Fruit fly (Drosophila melanogaster) whole organism, wandering third instar larva: ENCODE measurements around the gene TwdlE.

Experiments
- Abd-B ChIP-seq: fragments of >200 bp; optimal IDR thresholded peaks from 2 replicates; lab custom pipeline; 2017; ENCODE audit warnings: missing biosample characterization, missing genetic modification characterization
- CG32264 ChIP-seq: fragments of 200-800 bp; sonication (Bioruptor generic); optimal IDR thresholded peaks from 2 replicates; lab custom pipeline; 2016; ENCODE audit warnings: missing biosample characterization, missing genetic modification characterization
- CG9705 ChIP-seq: fragments of 200-800 bp; sonication (Bioruptor generic); optimal IDR thresholded peaks from 2 replicates; lab custom pipeline; 2018; ENCODE audit warnings: missing biosample characterization, mild to moderate bottlenecking, missing genetic modification characterization
- CrebA ChIP-seq: fragments of 200-800 bp; sonication (Bioruptor generic); optimal IDR thresholded peaks from 2 replicates; lab custom pipeline; 2016; ENCODE audit warnings: missing biosample characterization, mild to moderate bottlenecking, missing genetic modification characterization, borderline replicate concordance
- Dfd ChIP-seq: fragments of >200 bp; optimal IDR thresholded peaks from 2 replicates; lab custom pipeline; 2017; ENCODE audit warnings: missing biosample characterization, missing genetic modification characterization
- Dif ChIP-seq: fragments of 200-275, 200-300 bp; sonication (Bioruptor generic); optimal IDR thresholded peaks from 2 replicates; lab custom pipeline; 2018; ENCODE audit warnings: missing biosample characterization, missing genetic modification characterization; ENCODE audit not compliant: partially characterized antibody
- GATAd ChIP-seq: sonication (Bioruptor generic); optimal IDR thresholded peaks from 2 replicates; lab custom pipeline; 2016; ENCODE audit warnings: missing biosample characterization, missing genetic modification characterization
- HLH106 ChIP-seq: fragments of 200-800 bp; optimal IDR thresholded peaks from 3 replicates; lab custom pipeline; 2019; ENCODE audit warnings: missing biosample characterization, mild to moderate bottlenecking, missing genetic modification characterization, moderate library complexity
- Hnf4 ChIP-seq: fragments of 200-800 bp; sonication (Bioruptor generic); optimal IDR thresholded peaks from 2 replicates; lab custom pipeline; 2016; ENCODE audit warnings: missing biosample characterization, mild to moderate bottlenecking, missing genetic modification characterization
- Hr78 ChIP-seq: fragments of >200 bp; optimal IDR thresholded peaks from 2 replicates; lab custom pipeline; 2017; ENCODE audit warnings: missing biosample characterization, missing genetic modification characterization
- Hr83 ChIP-seq: fragments of 200-300 bp; sonication (Bioruptor generic); optimal IDR thresholded peaks from 2 replicates; lab custom pipeline; 2016; ENCODE audit warnings: missing biosample characterization, mild to moderate bottlenecking, missing genetic modification characterization, moderate library complexity; ENCODE audit not compliant: poor library complexity, severe bottlenecking
- Jra ChIP-seq: sonication (Bioruptor generic); optimal IDR thresholded peaks from 2 replicates; lab custom pipeline; 2016; ENCODE audit warnings: missing biosample characterization, missing genetic modification characterization
- Mio ChIP-seq: sonication (Bioruptor generic); optimal IDR thresholded peaks from 2 replicates; lab custom pipeline; 2016; ENCODE audit warnings: missing biosample characterization, missing genetic modification characterization
- Myc ChIP-seq: fragments of >200 bp; optimal IDR thresholded peaks from 2 replicates; lab custom pipeline; 2017
- N ChIP-seq: fragments of >200 bp; optimal IDR thresholded peaks from 2 replicates; lab custom pipeline; 2018; ENCODE audit warnings: missing biosample characterization, missing external identifiers, missing genetic modification characterization
- OdsH ChIP-seq: fragments of 200-800 bp; sonication (Bioruptor generic); optimal IDR thresholded peaks from 2 replicates; lab custom pipeline; 2016; ENCODE audit warnings: missing biosample characterization, mild to moderate bottlenecking, missing genetic modification characterization
- Rel ChIP-seq, 2 experiments: fragments of 200-800 bp; sonication (Bioruptor generic) in 1 of 2; optimal IDR thresholded peaks; 2 replicates in 1 of 2; 3 replicates in 1 of 2; lab custom pipeline; 2016 to 2019; ENCODE audit warnings: mild to moderate bottlenecking in 2 of 2, missing biosample characterization in 2 of 2, missing genetic modification characterization in 2 of 2, moderate library complexity in 1 of 2
- Sp1 ChIP-seq: fragments of 200-800 bp; sonication (Bioruptor generic); optimal IDR thresholded peaks from 3 replicates; lab custom pipeline; 2019; ENCODE audit warnings: missing biosample characterization, mild to moderate bottlenecking, missing genetic modification characterization, moderate library complexity
- Vsx2 ChIP-seq: fragments of 200-300, 225-300 bp; sonication (Bioruptor generic); optimal IDR thresholded peaks from 2 replicates; lab custom pipeline; 2018; ENCODE audit warnings: missing biosample characterization, missing genetic modification characterization; ENCODE audit not compliant: partially characterized antibody
- br ChIP-seq: fragments of 200-800 bp; sonication (Bioruptor generic); optimal IDR thresholded peaks from 2 replicates; lab custom pipeline; 2016; ENCODE audit warnings: missing biosample characterization, missing genetic modification characterization
- brk ChIP-seq: fragments of 200-800 bp; sonication (Bioruptor generic); optimal IDR thresholded peaks from 2 replicates; lab custom pipeline; 2016; ENCODE audit warnings: missing biosample characterization, mild to moderate bottlenecking, missing genetic modification characterization
- dl ChIP-seq, 2 experiments: fragments of 175-275, 200-275 bp in 1 of 2; fragments of 200-275 bp in 1 of 2; sonication (Bioruptor generic); optimal IDR thresholded peaks; lab custom pipeline; 2018; ENCODE audit warnings: mild to moderate bottlenecking in 2 of 2, missing biosample characterization in 2 of 2, missing genetic modification characterization in 2 of 2, moderate library complexity in 2 of 2; ENCODE audit not compliant: partially characterized antibody in 2 of 2, insufficient read depth in 1 of 2
- dmrt93B ChIP-seq: fragments of 200-800 bp; sonication (Bioruptor generic); optimal IDR thresholded peaks from 2 replicates; lab custom pipeline; 2018; ENCODE audit warnings: missing biosample characterization, mild to moderate bottlenecking, missing genetic modification characterization
- dsf ChIP-seq: sonication (Bioruptor generic); optimal IDR thresholded peaks from 2 replicates; lab custom pipeline; 2016; ENCODE audit warnings: missing biosample characterization, missing genetic modification characterization, borderline replicate concordance
- ey ChIP-seq: fragments of 200-800 bp; sonication (Bioruptor generic); optimal IDR thresholded peaks from 2 replicates; lab custom pipeline; 2016; ENCODE audit warnings: missing biosample characterization, missing genetic modification characterization
- foxo ChIP-seq, 2 experiments: fragments of 200-800 bp; sonication (Bioruptor generic); optimal IDR thresholded peaks; 2 replicates in 1 of 2; 3 replicates in 1 of 2; lab custom pipeline; 2016 to 2017; ENCODE audit warnings: missing biosample characterization in 2 of 2, missing genetic modification characterization in 2 of 2
- fru ChIP-seq: fragments of 200-800 bp; sonication (Bioruptor generic); optimal IDR thresholded peaks from 3 replicates; lab custom pipeline; 2016; ENCODE audit warnings: missing biosample characterization, mild to moderate bottlenecking, missing genetic modification characterization
- h ChIP-seq: fragments of 200-800 bp; sonication (Bioruptor generic); optimal IDR thresholded peaks from 3 replicates; lab custom pipeline; 2016; ENCODE audit warnings: missing biosample characterization, mild to moderate bottlenecking, missing genetic modification characterization
- jim ChIP-seq: fragments of 175-275, 200-325 bp; sonication (Bioruptor generic); optimal IDR thresholded peaks from 2 replicates; lab custom pipeline; 2016; ENCODE audit warnings: missing biosample characterization, mild to moderate bottlenecking, missing genetic modification characterization
- lola ChIP-seq: fragments of >200 bp; optimal IDR thresholded peaks from 2 replicates; lab custom pipeline; 2017; ENCODE audit warnings: missing biosample characterization, missing genetic modification characterization
- pan ChIP-seq: fragments of >200 bp; optimal IDR thresholded peaks from 2 replicates; lab custom pipeline; 2017
- psq ChIP-seq: fragments of 200-800 bp; sonication (Bioruptor generic); optimal IDR thresholded peaks from 3 replicates; lab custom pipeline; 2017; ENCODE audit warnings: missing biosample characterization, mild to moderate bottlenecking, missing genetic modification characterization, moderate library complexity
- rgr ChIP-seq: fragments of 200-800 bp; sonication (Bioruptor generic); optimal IDR thresholded peaks from 3 replicates; lab custom pipeline; 2016; ENCODE audit warnings: missing biosample characterization, mild to moderate bottlenecking, missing genetic modification characterization
- sage ChIP-seq: fragments of 200-800 bp; sonication (Bioruptor generic); optimal IDR thresholded peaks from 2 replicates; lab custom pipeline; 2016; ENCODE audit warnings: missing biosample characterization, mild to moderate bottlenecking, missing genetic modification characterization
- sv ChIP-seq: fragments of 200-800 bp; sonication (Bioruptor generic); optimal IDR thresholded peaks from 3 replicates; lab custom pipeline; 2016; ENCODE audit warnings: missing biosample characterization, missing genetic modification characterization
- tai ChIP-seq: sonication (Bioruptor generic); optimal IDR thresholded peaks from 2 replicates; lab custom pipeline; 2016; ENCODE audit warnings: missing biosample characterization, missing genetic modification characterization
- usp ChIP-seq: fragments of >200 bp; optimal IDR thresholded peaks from 2 replicates; lab custom pipeline; 2017; ENCODE audit warnings: missing biosample characterization, missing genetic modification characterization
- woc ChIP-seq: sonication (Bioruptor generic); optimal IDR thresholded peaks from 2 replicates; lab custom pipeline; 2016; ENCODE audit warnings: missing biosample characterization, mild to moderate bottlenecking, missing genetic modification characterization

Gene TwdlE

DNA sequence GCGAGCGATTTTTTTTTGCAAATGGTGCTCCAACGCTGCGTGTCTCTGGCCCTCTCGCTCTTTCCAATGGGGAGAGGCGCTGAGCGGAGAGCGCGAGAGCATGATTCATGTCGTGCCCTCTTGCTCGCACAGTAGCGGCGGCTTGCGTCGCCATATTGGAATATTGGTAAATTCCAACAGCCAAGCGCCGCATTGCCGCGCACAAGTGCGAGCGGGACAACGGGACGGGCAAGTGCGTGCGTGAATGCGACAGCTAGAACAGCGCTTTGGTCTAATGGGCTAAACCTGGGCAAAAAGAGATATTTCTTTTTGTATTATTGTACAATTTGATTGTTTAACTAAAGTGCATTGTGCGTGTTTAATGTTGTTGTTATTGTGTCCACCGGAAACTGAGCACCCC is 32.4 kb downstream of the TwdlE start:
- TF ChIP-seq Rel (GFP tag; optimal IDR thresholded peaks at IDR 0.05; lab: Kevin White, UChicago): no peak
- peak; percentile 39 for TF ChIP-seq Rel (tag; optimal IDR thresholded peaks at IDR 0.05; lab: Kevin White, UChicago)
- TF ChIP-seq Jra (GFP tag; lab: Kevin White, UChicago): peak; percentile 87
- TF ChIP-seq usp (GFP tag; lab: Kevin White, UChicago): no peak
- TF ChIP-seq CG9705 (GFP tag; lab: Kevin White, UChicago): peak; percentile 13
- peak; percentile 25 for TF ChIP-seq rgr
- no peak for TF ChIP-seq Sp1 (GFP tag; lab: Kevin White, UChicago)
- TF ChIP-seq sage (GFP tag; lab: Kevin White, UChicago): no peak
- TF ChIP-seq h (GFP tag; lab: Kevin White, UChicago): peak; percentile 58
- TF ChIP-seq fru (GFP tag; lab: Kevin White, UChicago): peak; percentile 28
- TF ChIP-seq Hr83 (GFP tag; lab: Kevin White, UChicago): peak; percentile 52
- TF ChIP-seq dl (GFP tag; optimal IDR thresholded peaks at IDR 0.05; lab: Kevin White, UChicago; ENCODE audit: insufficient read depth in 1 of 2, partially characterized antibody in 2 of 2): peak; percentile 49 to 87
- TF ChIP-seq HLH106 (tag; lab: Kevin White, UChicago): peak; percentile 42
- peak; percentile 31 for TF ChIP-seq br (GFP tag; lab: Kevin White, UChicago)
- peak; percentile 86 for TF ChIP-seq Dif

dm6 chr2L:7827045-7828004 is 33.3 kb downstream of the TwdlE start, which contains the start of the genes Rack1 and mts:
Gene Rack1, minus strand, starts transcription at chr2L:7827315.
Gene mts, plus strand, starts transcription at chr2L:7827650.
- peak; percentile 81 for TF ChIP-seq h (GFP tag; lab: Kevin White, UChicago)
- peak; percentile 26 for TF ChIP-seq CG32264 (GFP tag; lab: Kevin White, UChicago)
- peak; percentile 34 for TF ChIP-seq woc
- no peak for TF ChIP-seq Rel (GFP tag; optimal IDR thresholded peaks at IDR 0.05; lab: Kevin White, UChicago)
- peak; percentile 62 for TF ChIP-seq Rel (tag; optimal IDR thresholded peaks at IDR 0.05; lab: Kevin White, UChicago)
- no peak for TF ChIP-seq GATAd (GFP tag; lab: Kevin White, UChicago)
- TF ChIP-seq Hr78: no peak
- peak; percentile 74 for TF ChIP-seq Mio (GFP tag; lab: Kevin White, UChicago)
- TF ChIP-seq sv (GFP tag; lab: Kevin White, UChicago): peak; percentile 71
- TF ChIP-seq dsf (GFP tag; lab: Kevin White, UChicago): peak; percentile 29
- no peak for TF ChIP-seq Abd-B (GFP tag; lab: Kevin White, UChicago)
- TF ChIP-seq N (GFP tag; lab: Kevin White, UChicago): no peak
- no peak for TF ChIP-seq lola
- no peak for TF ChIP-seq jim (GFP tag; lab: Kevin White, UChicago)
- TF ChIP-seq psq (GFP tag; lab: Kevin White, UChicago): peak; percentile 61
- TF ChIP-seq Hr83 (GFP tag; lab: Kevin White, UChicago): peak; percentile 98
- peak; percentile 92 for TF ChIP-seq rgr
- peak; percentile 89 for TF ChIP-seq Hnf4
- TF ChIP-seq fru (GFP tag; lab: Kevin White, UChicago): peak; percentile 67
- TF ChIP-seq CG9705 (GFP tag; lab: Kevin White, UChicago): peak; percentile 83
- TF ChIP-seq foxo (GFP tag; optimal IDR thresholded peaks at IDR 0.05; lab: Kevin White, UChicago): peak in 1 of 2 experiments; percentile 65
- no peak for TF ChIP-seq Vsx2 (GFP tag; lab: Kevin White, UChicago)
- TF ChIP-seq ey (GFP tag; lab: Kevin White, UChicago): peak; percentile 38
- TF ChIP-seq dmrt93B (GFP tag; lab: Kevin White, UChicago): peak; percentile 83
- no peak for TF ChIP-seq pan
- peak; percentile 85 for TF ChIP-seq Sp1 (GFP tag; lab: Kevin White, UChicago)
- TF ChIP-seq brk (GFP tag; lab: Kevin White, UChicago): peak; percentile 67
- peak; percentile 68 for TF ChIP-seq Dif
- peak; percentile 72 for TF ChIP-seq OdsH (GFP tag; lab: Kevin White, UChicago)
- peak; percentile 71 for TF ChIP-seq sage (GFP tag; lab: Kevin White, UChicago)
- no peak for TF ChIP-seq usp (GFP tag; lab: Kevin White, UChicago)
- TF ChIP-seq tai (GFP tag; lab: Kevin White, UChicago): no peak
- TF ChIP-seq Jra (GFP tag; lab: Kevin White, UChicago): peak; percentile 79
- no peak for TF ChIP-seq Dfd (GFP tag; lab: Kevin White, UChicago)
- TF ChIP-seq br (GFP tag; lab: Kevin White, UChicago): peak; percentile 80
- no peak for TF ChIP-seq dl (GFP tag; optimal IDR thresholded peaks at IDR 0.05; lab: Kevin White, UChicago; ENCODE audit: insufficient read depth in 1 of 2, partially characterized antibody in 2 of 2)
- TF ChIP-seq HLH106 (tag; lab: Kevin White, UChicago): peak; percentile 79
- TF ChIP-seq Myc (lab: Kevin White, UChicago): peak; percentile 50
- TF ChIP-seq CrebA (GFP tag; lab: Kevin White, UChicago): no peak
